Fruit fly (Drosophila melanogaster) whole organism, embryonic: ENCODE measurements around the gene asun.

ENCODE experiments used
- Ada2b ChIP-seq: fragments of 200-800 bp; sonication (Bioruptor generic); IDR thresholded peaks from 2 replicates; pipeline ENCODE4 v1.3.6; 2022; ENCODE audit warnings: missing biosample characterization, missing genetic modification characterization
- Asciz ChIP-seq: fragments of 200-800 bp; sonication (Bioruptor generic); optimal IDR thresholded peaks from 2 replicates; lab custom pipeline; 2017; ENCODE audit warnings: missing biosample characterization, mild to moderate bottlenecking, missing genetic modification characterization, missing genetic modification reagents
- CG12155 ChIP-seq: fragments of 200-800 bp; sonication (Bioruptor generic); optimal IDR thresholded peaks from 3 replicates; lab custom pipeline; 2016; ENCODE audit warnings: missing biosample characterization, missing genetic modification characterization
- CG1603 ChIP-seq: fragments of 200-800 bp; sonication (Bioruptor generic); optimal IDR thresholded peaks from 2 replicates; lab custom pipeline; 2019; ENCODE audit warnings: missing biosample characterization, mild to moderate bottlenecking, missing genetic modification characterization, moderate library complexity
- CG1647 ChIP-seq: fragments of 200-800 bp; sonication (Bioruptor generic); optimal IDR thresholded peaks from 3 replicates; lab custom pipeline; 2016; ENCODE audit warnings: missing biosample characterization, missing genetic modification characterization
- CG16779 ChIP-seq: fragments of 200-800 bp; sonication (Bioruptor generic); IDR thresholded peaks from 2 replicates; pipeline ENCODE4 v1.3.6; 2022; ENCODE audit warnings: missing biosample characterization, missing genetic modification characterization
- CG17912 ChIP-seq: fragments of 200-800 bp; sonication (Bioruptor generic); optimal IDR thresholded peaks from 2 replicates; lab custom pipeline; 2018; ENCODE audit warnings: missing biosample characterization, mild to moderate bottlenecking, missing genetic modification characterization
- CG2678 ChIP-seq: fragments of 200-800 bp; sonication (Bioruptor generic); optimal IDR thresholded peaks from 3 replicates; lab custom pipeline; 2019; ENCODE audit warnings: missing biosample characterization, mild to moderate bottlenecking, missing genetic modification characterization, moderate library complexity
- CG30403 ChIP-seq: fragments of 200-800 bp; sonication (Bioruptor generic); optimal IDR thresholded peaks from 3 replicates; lab custom pipeline; 2016; ENCODE audit warnings: missing biosample characterization, missing genetic modification characterization
- CG33213 ChIP-seq: fragments of 200-800 bp; sonication (Bioruptor generic); optimal IDR thresholded peaks from 3 replicates; lab custom pipeline; 2016; ENCODE audit warnings: missing biosample characterization, missing genetic modification characterization
- CG34376 ChIP-seq: fragments of 200-800 bp; sonication (Bioruptor generic); optimal IDR thresholded peaks from 2 replicates; lab custom pipeline; 2018; ENCODE audit warnings: missing biosample characterization, mild to moderate bottlenecking, missing genetic modification characterization
- CG4360 ChIP-seq: fragments of 200-800 bp; sonication (Bioruptor generic); IDR thresholded peaks from 2 replicates; pipeline ENCODE4 v1.3.6; 2022; ENCODE audit warnings: missing biosample characterization, missing genetic modification characterization
- CG5180 ChIP-seq: fragments of 200-800 bp; sonication (Bioruptor generic); optimal IDR thresholded peaks from 3 replicates; lab custom pipeline; 2017; ENCODE audit warnings: missing biosample characterization, missing genetic modification characterization, mild to moderate bottlenecking, moderate library complexity, missing genetic modification reagents
- CG6175 ChIP-seq: fragments of 200-800 bp; sonication (Bioruptor generic); IDR thresholded peaks from 3 replicates; pipeline ENCODE4 v1.3.6; 2022; ENCODE audit warnings: missing biosample characterization, missing genetic modification characterization
- CG7745 ChIP-seq: fragments of 200-800 bp; sonication (Bioruptor generic); optimal IDR thresholded peaks from 2 replicates; lab custom pipeline; 2018; ENCODE audit warnings: missing biosample characterization, mild to moderate bottlenecking, missing genetic modification characterization, moderate library complexity
- CG7928 ChIP-seq: fragments of 200-800 bp; sonication (Bioruptor generic); optimal IDR thresholded peaks from 2 replicates; lab custom pipeline; 2017; ENCODE audit warnings: missing biosample characterization, mild to moderate bottlenecking, missing genetic modification characterization
- CG7963 ChIP-seq: fragments of 200-800 bp; sonication (Bioruptor generic); IDR thresholded peaks from 3 replicates; pipeline ENCODE4 v1.3.6; 2022; ENCODE audit warnings: missing biosample characterization, missing genetic modification characterization; ENCODE audit not compliant: partially characterized antibody
- CG8765 ChIP-seq: fragments of 200-800 bp; sonication (Bioruptor generic); IDR thresholded peaks from 2 replicates; pipeline ENCODE4 v1.3.6; 2022; ENCODE audit warnings: missing biosample characterization, missing genetic modification characterization
- Camta ChIP-seq: fragments of 200-800 bp; sonication (Bioruptor generic); optimal IDR thresholded peaks from 2 replicates; lab custom pipeline; 2016; ENCODE audit warnings: missing biosample characterization, missing genetic modification characterization
- Dip2 ChIP-seq: fragments of 200-800 bp; sonication (Bioruptor generic); IDR thresholded peaks from 2 replicates; pipeline ENCODE4 v1.3.6; 2022; ENCODE audit warnings: missing biosample characterization, missing genetic modification characterization
- H2.0 ChIP-seq: fragments of 200-800 bp; sonication (Bioruptor generic); IDR thresholded peaks from 2 replicates; pipeline ENCODE4 v1.3.6; 2022; ENCODE audit warnings: missing biosample characterization, missing genetic modification characterization
- Mad ChIP-seq: fragments of 200-800 bp; sonication (Bioruptor generic); optimal IDR thresholded peaks from 2 replicates; lab custom pipeline; 2016; ENCODE audit warnings: missing biosample characterization, missing genetic modification characterization
- Mrtf ChIP-seq: fragments of 200-800 bp; sonication (Bioruptor generic); IDR thresholded peaks from 3 replicates; pipeline ENCODE4 v1.3.6; 2022; ENCODE audit warnings: missing biosample characterization, missing genetic modification characterization
- Sin3A ChIP-seq: fragments of >200 bp; optimal IDR thresholded peaks from 2 replicates; lab custom pipeline; 2018
- Six4 ChIP-seq: fragments of 200-800 bp; sonication (Bioruptor generic); optimal IDR thresholded peaks from 2 replicates; lab custom pipeline; 2016; ENCODE audit warnings: missing biosample characterization, missing genetic modification characterization
- Trl ChIP-seq, 3 experiments: fragments of >200 bp in 2 of 3; fragments of 200-800 bp in 1 of 3; sonication (Bioruptor generic) in 1 of 3; optimal IDR thresholded peaks; 2 replicates in 1 of 3; 3 replicates in 2 of 3; lab custom pipeline; 2016 to 2017; ENCODE audit warnings: missing biosample characterization in 1 of 3, missing genetic modification characterization in 1 of 3
- al ChIP-seq: fragments of 200-800 bp; sonication (Bioruptor generic); IDR thresholded peaks from 2 replicates; pipeline ENCODE4 v1.3.6; 2022; ENCODE audit warnings: missing biosample characterization, missing genetic modification characterization
- da ChIP-seq: fragments of 200-800 bp; sonication (Bioruptor generic); optimal IDR thresholded peaks from 2 replicates; lab custom pipeline; 2016; ENCODE audit warnings: missing biosample characterization, missing genetic modification characterization
- danr ChIP-seq: fragments of 200-800 bp; sonication (Bioruptor generic); IDR thresholded peaks from 2 replicates; pipeline ENCODE4 v1.3.6; 2022; ENCODE audit warnings: missing biosample characterization, missing genetic modification characterization
- dimm ChIP-seq: fragments of 200-800 bp; sonication (Bioruptor generic); IDR thresholded peaks from 2 replicates; pipeline ENCODE4 v1.3.6; 2022; ENCODE audit warnings: missing biosample characterization, missing genetic modification characterization
- dm ChIP-seq: fragments of 200-800 bp; sonication (Bioruptor generic); optimal IDR thresholded peaks from 3 replicates; lab custom pipeline; 2016; ENCODE audit warnings: missing biosample characterization, missing genetic modification characterization
- ems ChIP-seq: fragments of 200-800 bp; sonication (Bioruptor generic); optimal IDR thresholded peaks from 3 replicates; lab custom pipeline; 2016; ENCODE audit warnings: missing biosample characterization, missing genetic modification characterization
- fd102C ChIP-seq: fragments of 200-800 bp; sonication (Bioruptor generic); optimal IDR thresholded peaks from 2 replicates; lab custom pipeline; 2018; ENCODE audit warnings: missing biosample characterization, mild to moderate bottlenecking, missing genetic modification characterization, moderate library complexity
- gcm ChIP-seq: fragments of 200-800 bp; sonication (Bioruptor generic); optimal IDR thresholded peaks from 2 replicates; lab custom pipeline; 2019; ENCODE audit warnings: missing biosample characterization, mild to moderate bottlenecking, missing genetic modification characterization, moderate library complexity
- hb ChIP-seq: fragments of 200-800 bp; sonication (Bioruptor generic); IDR thresholded peaks from 3 replicates; pipeline ENCODE4 v1.3.6; 2022; ENCODE audit warnings: missing biosample characterization, missing genetic modification characterization; ENCODE audit not compliant: partially characterized antibody
- ind ChIP-seq: fragments of 200-800 bp; sonication (Bioruptor generic); optimal IDR thresholded peaks from 3 replicates; lab custom pipeline; 2016; ENCODE audit warnings: missing biosample characterization, missing genetic modification characterization
- insv ChIP-seq, 2 experiments: fragments of 200-800 bp; sonication (Bioruptor generic); optimal IDR thresholded peaks; 3 replicates each; lab custom pipeline; 2016 to 2018; ENCODE audit warnings: missing biosample characterization in 2 of 2, missing genetic modification characterization in 2 of 2
- kah ChIP-seq: fragments of 200-800 bp; sonication (Bioruptor generic); optimal IDR thresholded peaks from 2 replicates; lab custom pipeline; 2018; ENCODE audit warnings: missing biosample characterization, mild to moderate bottlenecking, missing genetic modification characterization
- knrl ChIP-seq: fragments of 200-800 bp; sonication (Bioruptor generic); IDR thresholded peaks from 3 replicates; pipeline ENCODE4 v1.3.6; 2022; ENCODE audit warnings: missing biosample characterization, missing genetic modification characterization; ENCODE audit not compliant: partially characterized antibody
- lola ChIP-seq, 3 experiments: fragments of >200 bp in 2 of 3; fragments of 200-800 bp in 1 of 3; sonication (Bioruptor generic) in 1 of 3; optimal IDR thresholded peaks; 2 replicates each; lab custom pipeline; 2017 to 2019; ENCODE audit warnings: missing biosample characterization in 3 of 3, missing genetic modification characterization in 3 of 3, mild to moderate bottlenecking in 1 of 3, moderate library complexity in 1 of 3
- nom ChIP-seq: fragments of 200-800 bp; sonication (Bioruptor generic); optimal IDR thresholded peaks from 2 replicates; lab custom pipeline; 2017; ENCODE audit warnings: missing biosample characterization, missing genetic modification characterization, mild to moderate bottlenecking, moderate library complexity, missing genetic modification reagents
- pb ChIP-seq: fragments of 200-800 bp; sonication (Bioruptor generic); optimal IDR thresholded peaks from 3 replicates; lab custom pipeline; 2016; ENCODE audit warnings: missing biosample characterization, missing genetic modification characterization
- peb ChIP-seq: fragments of 200-800 bp; sonication (Bioruptor generic); IDR thresholded peaks from 2 replicates; pipeline ENCODE4 v1.3.6; 2022; ENCODE audit warnings: missing biosample characterization, missing genetic modification characterization
- phol ChIP-seq: fragments of 200-800 bp; sonication (Bioruptor generic); optimal IDR thresholded peaks from 3 replicates; lab custom pipeline; 2018; ENCODE audit warnings: missing biosample characterization, mild to moderate bottlenecking, missing genetic modification characterization, moderate library complexity
- slou ChIP-seq: fragments of 200-800 bp; sonication (Bioruptor generic); optimal IDR thresholded peaks from 3 replicates; lab custom pipeline; 2016; ENCODE audit warnings: missing biosample characterization, missing genetic modification characterization
- tna ChIP-seq: fragments of 200-800 bp; sonication (Bioruptor generic); IDR thresholded peaks from 2 replicates; pipeline ENCODE4 v1.3.6; 2022; ENCODE audit warnings: missing biosample characterization, missing genetic modification characterization; ENCODE audit not compliant: partially characterized antibody
- trh ChIP-seq: fragments of 200-800 bp; sonication (Bioruptor generic); optimal IDR thresholded peaks from 2 replicates; lab custom pipeline; 2016; ENCODE audit warnings: missing biosample characterization, missing genetic modification characterization
- yki ChIP-seq: fragments of >200 bp; optimal IDR thresholded peaks from 3 replicates; lab custom pipeline; 2018
- zfh2 ChIP-seq: fragments of 200-800 bp; sonication (Bioruptor generic); optimal IDR thresholded peaks from 2 replicates; lab custom pipeline; 2016; ENCODE audit warnings: missing biosample characterization, missing genetic modification characterization

Gene asun

DNA sequence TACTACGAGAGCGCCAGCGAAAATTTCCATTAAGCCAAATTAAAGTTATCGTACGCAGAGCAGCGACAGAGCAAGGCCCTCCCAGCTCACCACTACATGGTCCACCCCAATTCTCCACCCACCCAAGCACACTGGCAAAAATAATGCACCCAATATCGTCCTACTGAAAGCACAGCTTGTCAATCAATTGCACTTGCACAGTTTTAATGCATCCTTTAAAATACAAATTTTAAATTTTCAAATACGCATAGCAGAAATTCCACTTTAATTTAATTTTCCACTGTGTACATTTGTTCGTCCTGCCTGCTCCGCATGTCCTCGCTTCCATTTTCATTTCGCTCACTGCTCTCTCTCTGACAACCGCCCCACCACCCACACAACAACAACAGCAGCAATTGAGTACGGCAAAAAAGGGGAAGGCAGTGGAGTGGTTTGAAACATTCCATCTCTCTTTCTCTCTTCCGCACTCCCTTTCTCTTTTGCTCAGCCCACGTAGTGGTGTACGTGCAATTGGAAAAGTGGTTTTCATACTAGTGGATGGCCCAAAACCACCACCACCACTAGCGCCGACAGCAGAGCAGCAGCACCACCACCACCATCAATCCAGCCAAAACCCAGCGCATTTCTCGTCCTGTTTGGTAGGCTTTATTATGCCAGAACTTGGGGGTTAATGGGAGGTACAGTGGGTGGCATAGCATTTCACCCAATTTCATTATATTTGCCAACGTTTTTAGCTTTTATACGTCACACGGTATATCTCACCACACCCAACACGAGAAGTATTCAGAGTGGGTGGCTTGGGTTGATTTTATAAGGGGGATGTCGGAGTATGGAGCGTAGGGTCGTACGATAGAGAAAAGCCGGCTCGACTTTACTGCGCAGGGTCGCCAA, 16.2 kb upstream of the asun start (continued):
- TF ChIP-seq al (peak; percentile 69), nom (GFP tag; lab: Kevin White, UChicago) (peak; percentile 72), trh (GFP tag; lab: Kevin White, UChicago) (no peak), CG12155 (GFP tag; lab: Kevin White, UChicago) (peak; percentile 60), Trl (optimal IDR thresholded peaks at IDR 0.05; lab: Kevin White, UChicago) (peak; percentile 55 to 68), Trl (GFP tag; optimal IDR thresholded peaks at IDR 0.05; lab: Kevin White, UChicago) (peak; percentile 79), CG7963 (GFP tag; lab: Robert Waterston, UW) (no peak), phol (tag; lab: Kevin White, UChicago) (peak; percentile 79), hb (GFP tag; lab: Robert Waterston, UW) (no peak), peb (GFP tag; lab: Robert Waterston, UW) (no peak), gcm (GFP tag; lab: Kevin White, UChicago) (peak; percentile 39), Six4 (GFP tag; lab: Kevin White, UChicago) (peak; percentile 65), dimm (no peak), CG2678 (tag; lab: Kevin White, UChicago) (peak; percentile 93), CG33213 (peak; percentile 35), insv (GFP tag; optimal IDR thresholded peaks at IDR 0.05; lab: Kevin White, UChicago) (peak in 1 of 2 experiments; percentile 58), CG1603 (tag; lab: Kevin White, UChicago) (peak; percentile 40), slou (no peak), Camta (GFP tag; lab: Kevin White, UChicago) (peak; percentile 32), CG34376 (peak; percentile 94), Ada2b (GFP tag; lab: Robert Waterston, UW) (peak; percentile 92), da (no peak), CG16779 (GFP tag; lab: Robert Waterston, UW) (peak; percentile 77; the same call in 1 of the 2 replicates), Sin3A (lab: Kevin White, UChicago) (no peak), lola (GFP tag; optimal IDR thresholded peaks at IDR 0.05; lab: Kevin White, UChicago) (peak in 1 of 3 experiments; percentile 58), CG4360 (GFP tag; lab: Robert Waterston, UW) (peak; percentile 93), ems (peak; percentile 44), ind (peak; percentile 82), knrl (GFP tag; lab: Robert Waterston, UW) (no peak), Asciz (peak; percentile 75), Mad (GFP tag; lab: Kevin White, UChicago) (peak; percentile 48), zfh2 (peak; percentile 55), CG5180 (peak; percentile 78), kah (GFP tag; lab: Kevin White, UChicago) (peak; percentile 36), CG7928 (GFP tag; lab: Kevin White, UChicago) (peak; percentile 65), pb (GFP tag; lab: Kevin White, UChicago) (peak; percentile 82), Dip2 (GFP tag; lab: Robert Waterston, UW) (peak; percentile 23; the same call in 1 of the 2 replicates), danr (GFP tag; lab: Robert Waterston, UW) (peak; percentile 45), tna (no peak), CG7745 (tag; lab: Kevin White, UChicago) (no peak), dm (GFP tag; lab: Kevin White, UChicago) (no peak), yki (no peak), CG1647 (GFP tag; lab: Kevin White, UChicago) (peak; percentile 86), CG30403 (peak; percentile 74), CG17912 (GFP tag; lab: Kevin White, UChicago) (no peak), fd102C (GFP tag; lab: Kevin White, UChicago) (no peak), CG8765 (GFP tag; lab: Robert Waterston, UW) (peak; percentile 84), Mrtf (peak; percentile 5; the same call in 1 of the 3 replicates), CG6175 (GFP tag; lab: Robert Waterston, UW) (no peak), H2.0 (GFP tag; lab: Robert Waterston, UW) (peak; percentile 31; the same call in 1 of the 2 replicates)
